Fruit fly (Drosophila melanogaster) whole organism, prepupa: ENCODE results near the gene trr.

ENCODE experiments used
- Blimp-1 ChIP-seq: fragments of 200-800 bp; sonication (Bioruptor generic); optimal IDR thresholded peaks from 3 replicates; lab custom pipeline; 2017; ENCODE audit warnings: missing biosample characterization, missing genetic modification characterization, mild to moderate bottlenecking, moderate library complexity, missing genetic modification reagents
- CG10631 ChIP-seq: fragments of 200-800 bp; sonication (Bioruptor generic); optimal IDR thresholded peaks from 2 replicates; lab custom pipeline; 2016; ENCODE audit warnings: missing biosample characterization, missing genetic modification characterization
- CG10669 ChIP-seq: fragments of 200-800 bp; sonication (Bioruptor generic); optimal IDR thresholded peaks from 3 replicates; lab custom pipeline; 2018; ENCODE audit warnings: missing biosample characterization, mild to moderate bottlenecking, missing genetic modification characterization, moderate library complexity
- CG11902 ChIP-seq: fragments of 200-800 bp; sonication (Bioruptor generic); optimal IDR thresholded peaks from 3 replicates; lab custom pipeline; 2016; ENCODE audit warnings: missing biosample characterization, missing genetic modification characterization
- CG15336 ChIP-seq: fragments of 200-800 bp; sonication (Bioruptor generic); IDR thresholded peaks from 2 replicates; pipeline ENCODE4 v1.3.6; 2022; ENCODE audit warnings: missing biosample characterization, missing genetic modification characterization
- CG16779 ChIP-seq: fragments of 200-800 bp; sonication (Bioruptor generic); optimal IDR thresholded peaks from 3 replicates; lab custom pipeline; 2017; ENCODE audit warnings: missing biosample characterization, mild to moderate bottlenecking, missing genetic modification characterization
- CG3032 ChIP-seq: fragments of 200-800 bp; optimal IDR thresholded peaks from 2 replicates; lab custom pipeline; 2019; ENCODE audit warnings: missing biosample characterization, mild to moderate bottlenecking, missing genetic modification characterization, moderate library complexity
- CG34406 ChIP-seq: fragments of 200-800 bp; sonication (Bioruptor generic); optimal IDR thresholded peaks from 3 replicates; lab custom pipeline; 2016; ENCODE audit warnings: missing biosample characterization, missing genetic modification characterization
- CG6163 ChIP-seq: fragments of 200-800 bp; sonication (Bioruptor generic); IDR thresholded peaks from 3 replicates; pipeline ENCODE4 v1.3.6; 2022; ENCODE audit warnings: missing biosample characterization, missing genetic modification characterization
- CG6276 ChIP-seq: fragments of 200-800 bp; sonication (Bioruptor generic); optimal IDR thresholded peaks from 2 replicates; lab custom pipeline; 2017; ENCODE audit warnings: missing biosample characterization, mild to moderate bottlenecking, missing genetic modification characterization
- CG6808 ChIP-seq: fragments of 200-800 bp; sonication (Bioruptor generic); optimal IDR thresholded peaks from 3 replicates; lab custom pipeline; 2017; ENCODE audit warnings: missing biosample characterization, missing genetic modification characterization, mild to moderate bottlenecking, moderate library complexity, missing genetic modification reagents
- CG7368 ChIP-seq: fragments of 200-800 bp; sonication (Bioruptor generic); optimal IDR thresholded peaks from 3 replicates; lab custom pipeline; 2016; ENCODE audit warnings: missing biosample characterization, missing genetic modification characterization
- CG8119 ChIP-seq: fragments of 200-800 bp; sonication (Bioruptor generic); IDR thresholded peaks from 3 replicates; pipeline ENCODE4 v1.3.6; 2022; ENCODE audit warnings: missing biosample characterization, missing genetic modification characterization
- CG8319 ChIP-seq: fragments of 200-800 bp; sonication (Bioruptor generic); optimal IDR thresholded peaks from 3 replicates; lab custom pipeline; 2016; ENCODE audit warnings: missing biosample characterization, missing genetic modification characterization
- Eip75B ChIP-seq: fragments of 200-800 bp; sonication (Bioruptor generic); optimal IDR thresholded peaks from 3 replicates; lab custom pipeline; 2016; ENCODE audit warnings: missing biosample characterization, missing genetic modification characterization
- Eip78C ChIP-seq: fragments of 200-800 bp; sonication (Bioruptor generic); peaks from one replicate; lab custom pipeline; 2016; ENCODE audit warnings: missing biosample characterization, missing genetic modification characterization
- Ets21C ChIP-seq: fragments of 200-800 bp; sonication (Bioruptor generic); optimal IDR thresholded peaks from 3 replicates; lab custom pipeline; 2016; ENCODE audit warnings: missing biosample characterization, missing genetic modification characterization
- Gug ChIP-seq: fragments of 200-800 bp; sonication (Bioruptor generic); IDR thresholded peaks from 2 replicates; pipeline ENCODE4 v1.3.6; 2022; ENCODE audit warnings: missing biosample characterization, missing genetic modification characterization
- Hr39 ChIP-seq: fragments of 200-800 bp; sonication (Bioruptor generic); optimal IDR thresholded peaks from 2 replicates; lab custom pipeline; 2016; ENCODE audit warnings: missing biosample characterization, missing genetic modification characterization
- Hr4 ChIP-seq: fragments of 200-800 bp; sonication (Bioruptor generic); optimal IDR thresholded peaks from 3 replicates; lab custom pipeline; 2016; ENCODE audit warnings: missing biosample characterization, missing genetic modification characterization
- Lpt ChIP-seq: fragments of 200-800 bp; sonication (Bioruptor generic); optimal IDR thresholded peaks from 3 replicates; lab custom pipeline; 2016; ENCODE audit warnings: missing biosample characterization, missing genetic modification characterization
- Met ChIP-seq: fragments of 200-800 bp; sonication (Bioruptor generic); optimal IDR thresholded peaks from 3 replicates; lab custom pipeline; 2016; ENCODE audit warnings: missing biosample characterization, missing genetic modification characterization
- OdsH ChIP-seq: fragments of 200-800 bp; sonication (Bioruptor generic); optimal IDR thresholded peaks from 3 replicates; lab custom pipeline; 2016; ENCODE audit warnings: missing biosample characterization, missing genetic modification characterization
- Sox102F ChIP-seq: fragments of 200-800 bp; sonication (Bioruptor generic); optimal IDR thresholded peaks from 2 replicates; lab custom pipeline; 2016; ENCODE audit warnings: missing biosample characterization, mild to moderate bottlenecking, missing genetic modification characterization
- Sox15 ChIP-seq: fragments of 200-800 bp; sonication (Bioruptor generic); optimal IDR thresholded peaks from 3 replicates; lab custom pipeline; 2016; ENCODE audit warnings: missing biosample characterization, missing genetic modification characterization
- achi ChIP-seq: fragments of 200-800 bp; sonication (Bioruptor generic); optimal IDR thresholded peaks from 3 replicates; lab custom pipeline; 2016; ENCODE audit warnings: missing biosample characterization, missing genetic modification characterization
- dsx ChIP-seq: fragments of 200-800 bp; optimal IDR thresholded peaks from 3 replicates; lab custom pipeline; 2019; ENCODE audit warnings: missing biosample characterization, mild to moderate bottlenecking, missing genetic modification characterization, moderate library complexity; ENCODE audit not compliant: poor library complexity, severe bottlenecking
- eg ChIP-seq: fragments of 200-800 bp; sonication (Bioruptor generic); IDR thresholded peaks from 3 replicates; pipeline ENCODE4 v1.3.6; 2022; ENCODE audit warnings: missing biosample characterization, missing genetic modification characterization
- esn ChIP-seq: fragments of 200-800 bp; sonication (Bioruptor generic); optimal IDR thresholded peaks from 2 replicates; lab custom pipeline; 2016; ENCODE audit warnings: missing biosample characterization, mild to moderate bottlenecking, missing genetic modification characterization, moderate library complexity
- fd59A ChIP-seq: fragments of 200-800 bp; sonication (Bioruptor generic); optimal IDR thresholded peaks from 2 replicates; lab custom pipeline; 2017; ENCODE audit warnings: missing biosample characterization, mild to moderate bottlenecking, missing genetic modification characterization, missing genetic modification reagents
- fd85E ChIP-seq: fragments of 200-800 bp; sonication (Bioruptor generic); optimal IDR thresholded peaks from 3 replicates; lab custom pipeline; 2016; ENCODE audit warnings: missing biosample characterization, missing genetic modification characterization
- fkh ChIP-seq: fragments of 200-800 bp; sonication (Bioruptor generic); optimal IDR thresholded peaks from 3 replicates; lab custom pipeline; 2017; ENCODE audit warnings: missing biosample characterization, mild to moderate bottlenecking, missing genetic modification characterization, moderate library complexity
- pdm3 ChIP-seq: fragments of 200-800 bp; sonication (Bioruptor generic); optimal IDR thresholded peaks from 3 replicates; lab custom pipeline; 2016; ENCODE audit warnings: missing biosample characterization, missing genetic modification characterization
- ss ChIP-seq, 2 experiments: fragments of 200-800 bp; sonication (Bioruptor generic); optimal IDR thresholded peaks; 2 replicates in 1 of 2; 3 replicates in 1 of 2; lab custom pipeline; 2017 to 2018; ENCODE audit warnings: mild to moderate bottlenecking in 2 of 2, missing biosample characterization in 2 of 2, missing genetic modification characterization in 2 of 2, moderate library complexity in 1 of 2
- svp ChIP-seq: fragments of 200-800 bp; sonication (Bioruptor generic); peaks from one replicate; lab custom pipeline; 2016; ENCODE audit warnings: missing biosample characterization, missing genetic modification characterization
- vri ChIP-seq: fragments of 200-800 bp; sonication (Bioruptor generic); optimal IDR thresholded peaks from 3 replicates; lab custom pipeline; 2016; ENCODE audit warnings: missing biosample characterization, mild to moderate bottlenecking, missing genetic modification characterization

Gene trr

dm6 chrX:1858867-1859266 is 30.9 kb downstream of the trr start, which contains the start of gene Lamtor5 (continued):
- peak; percentile 41 for TF ChIP-seq achi (GFP tag; lab: Kevin White, UChicago)
- TF ChIP-seq Gug (GFP tag; lab: Robert Waterston, UW), result no peak
- TF ChIP-seq CG3032 (tag; lab: Kevin White, UChicago), result peak; percentile 37
- peak; percentile 54 for TF ChIP-seq Met (GFP tag; lab: Kevin White, UChicago)
- peak; percentile 64 for TF ChIP-seq Eip75B (GFP tag; lab: Kevin White, UChicago)
- peak; percentile 10 for TF ChIP-seq fd59A (GFP tag; lab: Kevin White, UChicago)
- TF ChIP-seq CG6808 (GFP tag; lab: Kevin White, UChicago), result peak; percentile 7
- TF ChIP-seq CG6163 (GFP tag; lab: Robert Waterston, UW), result peak; percentile 63
- no peak for TF ChIP-seq fkh (GFP tag; lab: Kevin White, UChicago)
- TF ChIP-seq CG16779 (tag; lab: Kevin White, UChicago), result no peak
- peak; percentile 69 for TF ChIP-seq Sox102F (GFP tag; lab: Kevin White, UChicago)
- peak; percentile 39 for TF ChIP-seq CG10669 (GFP tag; lab: Kevin White, UChicago)
- no peak for TF ChIP-seq CG6276 (GFP tag; lab: Kevin White, UChicago)
- peak; percentile 51 for TF ChIP-seq Hr39 (GFP tag; lab: Kevin White, UChicago)
- peak; percentile 22 for TF ChIP-seq CG34406 (GFP tag; lab: Kevin White, UChicago)
- peak; percentile 45 for TF ChIP-seq vri (GFP tag; lab: Kevin White, UChicago)
- TF ChIP-seq CG8319 (GFP tag; lab: Kevin White, UChicago), result no peak
- TF ChIP-seq fd85E (GFP tag; lab: Kevin White, UChicago), result peak; percentile 5
- TF ChIP-seq Lpt (GFP tag; lab: Kevin White, UChicago), result no peak
- no peak for TF ChIP-seq Sox15 (GFP tag; lab: Kevin White, UChicago)
- TF ChIP-seq pdm3 (GFP tag; lab: Kevin White, UChicago), result peak; percentile 40
- peak; percentile 52 for TF ChIP-seq CG7368 (GFP tag; lab: Kevin White, UChicago)
- peak; percentile 3 to 39 for TF ChIP-seq ss (GFP tag; optimal IDR thresholded peaks at IDR 0.05; lab: Kevin White, UChicago)
- peak; percentile 6 for TF ChIP-seq Ets21C (GFP tag; lab: Kevin White, UChicago)
- TF ChIP-seq CG8119, result peak; percentile 25; the same call in 1 of the 3 replicates
- TF ChIP-seq eg (GFP tag; lab: Robert Waterston, UW), result peak; percentile 42; the same call in 1 of the 3 replicates
- peak; percentile 45 for TF ChIP-seq Hr4 (GFP tag; lab: Kevin White, UChicago)
- TF ChIP-seq OdsH, result peak; percentile 34
- peak; percentile 63 for TF ChIP-seq esn (GFP tag; lab: Kevin White, UChicago)
- TF ChIP-seq dsx (GFP tag; lab: Kevin White, UChicago), result peak; percentile 23
- TF ChIP-seq, all 60 proteins: peak for 41

dm6 chrX:1856605-1857004 is 33.1 kb downstream of the trr start:
- TF ChIP-seq CG15336 (GFP tag; lab: Robert Waterston, UW) (no peak), OdsH (no peak), Blimp-1 (peak; percentile 94), CG10631 (GFP tag; lab: Kevin White, UChicago) (no peak), eg (GFP tag; lab: Robert Waterston, UW) (no peak)
- TF ChIP-seq, all 60 proteins: peak for 1

dm6 chrX:1854873-1855272 is 34.9 kb downstream of the trr start:
- TF ChIP-seq Eip75B (GFP tag; lab: Kevin White, UChicago) (no peak), Lpt (GFP tag; lab: Kevin White, UChicago) (no peak), CG11902 (GFP tag; lab: Kevin White, UChicago) (no peak), Sox102F (GFP tag; lab: Kevin White, UChicago) (no peak), svp (GFP tag; lab: Kevin White, UChicago) (peak; percentile 76), CG10669 (GFP tag; lab: Kevin White, UChicago) (no peak), Ets21C (GFP tag; lab: Kevin White, UChicago) (no peak), Eip78C (GFP tag; lab: Kevin White, UChicago) (peak; percentile 43), vri (GFP tag; lab: Kevin White, UChicago) (peak; percentile 62), Hr39 (GFP tag; lab: Kevin White, UChicago) (no peak)
